Fruit fly (Drosophila melanogaster): ENCODE results near the gene Art9.

The Art9 gene

dm6 chr3R:13949571-13949970 is 6.3 kb upstream of the Art9 start:
- TF ChIP-seq psq (optimal IDR thresholded peaks at IDR 0.05) (no peak), h (optimal IDR thresholded peaks at IDR 0.05) (no peak), insv (optimal IDR thresholded peaks at IDR 0.05) (no peak)

- no peak for TF ChIP-seq Sin3A (optimal IDR thresholded peaks at IDR 0.05)
- TF ChIP-seq Myc (optimal IDR thresholded peaks at IDR 0.05), result no peak
- no peak for TF ChIP-seq h (optimal IDR thresholded peaks at IDR 0.05)
- TF ChIP-seq insv (optimal IDR thresholded peaks at IDR 0.05), result no peak
- TF ChIP-seq psq (optimal IDR thresholded peaks at IDR 0.05), result no peak
- no peak for TF ChIP-seq ttk (optimal IDR thresholded peaks at IDR 0.05)
Observed at dm6 chr3R:13948237-13948636, 5.0 kb upstream of the Art9 start, which contains the start of gene CG31517. TSS of gene CG31517 (plus strand) at chr3R:13948420.

dm6 chr3R:13947415-13947814 is 4.2 kb upstream of the Art9 start:
- no peak for TF ChIP-seq insv (optimal IDR thresholded peaks at IDR 0.05)
- TF ChIP-seq Myc (optimal IDR thresholded peaks at IDR 0.05), result no peak
- no peak for TF ChIP-seq Sin3A (optimal IDR thresholded peaks at IDR 0.05)
- TF ChIP-seq h (optimal IDR thresholded peaks at IDR 0.05), result no peak
- no peak for TF ChIP-seq ttk (optimal IDR thresholded peaks at IDR 0.05)
- TF ChIP-seq psq (optimal IDR thresholded peaks at IDR 0.05), result no peak

dm6 chr3R:13946117-13946516 is 2.9 kb upstream of the Art9 start:
- TF ChIP-seq h (optimal IDR thresholded peaks at IDR 0.05), result no peak
- no peak for TF ChIP-seq Sin3A (optimal IDR thresholded peaks at IDR 0.05)
- TF ChIP-seq ttk (optimal IDR thresholded peaks at IDR 0.05), result no peak

dm6 chr3R:13945712-13946111 is 2.5 kb upstream of the Art9 start, which contains the start of gene Art6:
TSS of gene Art6 (minus strand) at chr3R:13945812.
- no peak for TF ChIP-seq psq (optimal IDR thresholded peaks at IDR 0.05)
- no peak for TF ChIP-seq h (optimal IDR thresholded peaks at IDR 0.05)

dm6 chr3R:13941390-13941789 is 1.9 kb downstream of the Art9 start:
- no peak for TF ChIP-seq Sin3A (optimal IDR thresholded peaks at IDR 0.05)
- no peak for TF ChIP-seq ttk (optimal IDR thresholded peaks at IDR 0.05)
- TF ChIP-seq h (optimal IDR thresholded peaks at IDR 0.05), result no peak
- no peak for TF ChIP-seq psq (optimal IDR thresholded peaks at IDR 0.05)
- TF ChIP-seq insv (optimal IDR thresholded peaks at IDR 0.05), result no peak
- TF ChIP-seq Myc (optimal IDR thresholded peaks at IDR 0.05), result no peak

dm6 chr3R:13939353-13940049 is 3.8 kb downstream of the Art9 start:
- TF ChIP-seq Sin3A (optimal IDR thresholded peaks at IDR 0.05) (no peak), insv (optimal IDR thresholded peaks at IDR 0.05) (no peak), psq (optimal IDR thresholded peaks at IDR 0.05) (no peak), h (optimal IDR thresholded peaks at IDR 0.05) (no peak), ttk (optimal IDR thresholded peaks at IDR 0.05) (no peak), Myc (optimal IDR thresholded peaks at IDR 0.05) (no peak)

- TF ChIP-seq Myc (optimal IDR thresholded peaks at IDR 0.05) (no peak), ttk (optimal IDR thresholded peaks at IDR 0.05) (no peak), h (optimal IDR thresholded peaks at IDR 0.05) (no peak)
Observed at dm6 chr3R:13936309-13936708, 7.0 kb downstream of the Art9 start.

- no peak for TF ChIP-seq h (optimal IDR thresholded peaks at IDR 0.05)
- no peak for TF ChIP-seq insv (optimal IDR thresholded peaks at IDR 0.05)
- no peak for TF ChIP-seq psq (optimal IDR thresholded peaks at IDR 0.05)
Observed at dm6 chr3R:13934618-13935017, 8.6 kb downstream of the Art9 start.

dm6 chr3R:13933966-13934365 is 9.3 kb downstream of the Art9 start:
- no peak for TF ChIP-seq h (optimal IDR thresholded peaks at IDR 0.05)
- no peak for TF ChIP-seq ttk (optimal IDR thresholded peaks at IDR 0.05)
- no peak for TF ChIP-seq Sin3A (optimal IDR thresholded peaks at IDR 0.05)
- no peak for TF ChIP-seq psq (optimal IDR thresholded peaks at IDR 0.05)
- TF ChIP-seq Myc (optimal IDR thresholded peaks at IDR 0.05), result no peak
- TF ChIP-seq insv (optimal IDR thresholded peaks at IDR 0.05), result no peak

dm6 chr3R:13931813-13932212 is 11.4 kb downstream of the Art9 start:
- TF ChIP-seq psq (optimal IDR thresholded peaks at IDR 0.05), result no peak
- TF ChIP-seq insv (optimal IDR thresholded peaks at IDR 0.05), result no peak
- no peak for TF ChIP-seq Sin3A (optimal IDR thresholded peaks at IDR 0.05)
- TF ChIP-seq ttk (optimal IDR thresholded peaks at IDR 0.05), result no peak
- TF ChIP-seq h (optimal IDR thresholded peaks at IDR 0.05), result no peak
- TF ChIP-seq Myc (optimal IDR thresholded peaks at IDR 0.05), result no peak

- TF ChIP-seq insv (optimal IDR thresholded peaks at IDR 0.05) (no peak), h (optimal IDR thresholded peaks at IDR 0.05) (no peak), ttk (optimal IDR thresholded peaks at IDR 0.05) (no peak)
Observed at dm6 chr3R:13930252-13930651, 13.0 kb downstream of the Art9 start.

dm6 chr3R:13927543-13927942 is 15.7 kb downstream of the Art9 start:
- TF ChIP-seq Myc (optimal IDR thresholded peaks at IDR 0.05) (no peak), ttk (optimal IDR thresholded peaks at IDR 0.05) (no peak), insv (optimal IDR thresholded peaks at IDR 0.05) (no peak), h (optimal IDR thresholded peaks at IDR 0.05) (no peak), psq (optimal IDR thresholded peaks at IDR 0.05) (no peak), Sin3A (optimal IDR thresholded peaks at IDR 0.05) (no peak)

dm6 chr3R:13923626-13924025 is 19.6 kb downstream of the Art9 start:
- TF ChIP-seq Sin3A (optimal IDR thresholded peaks at IDR 0.05), result no peak
- TF ChIP-seq insv (optimal IDR thresholded peaks at IDR 0.05), result no peak
- no peak for TF ChIP-seq h (optimal IDR thresholded peaks at IDR 0.05)
- TF ChIP-seq ttk (optimal IDR thresholded peaks at IDR 0.05), result no peak
- no peak for TF ChIP-seq Myc (optimal IDR thresholded peaks at IDR 0.05)
- no peak for TF ChIP-seq psq (optimal IDR thresholded peaks at IDR 0.05)
